Worm (Caenorhabditis elegans) whole organism, late embryonic: Measurements from ENCODE around the gene F46G10.2.

Experiments used
- C08G9.2 ChIP-seq: sonication (generic microtip); optimal IDR thresholded peaks from 2 replicates; lab custom pipeline; 2016; ENCODE audit warnings: mild to moderate bottlenecking, missing genetic modification characterization, moderate library complexity, missing compliant biosample characterization
- K02D7.2 ChIP-seq: sonication (generic microtip); optimal IDR thresholded peaks from 2 replicates; lab custom pipeline; 2017; ENCODE audit warnings: mild to moderate bottlenecking, missing genetic modification characterization, missing compliant biosample characterization
- T23F11.4 ChIP-seq: fragments of 200-800 bp; sonication (Bioruptor generic); optimal IDR thresholded peaks from 2 replicates; lab custom pipeline; 2018; ENCODE audit warnings: mild to moderate bottlenecking, missing genetic modification characterization, missing compliant biosample characterization
- ahr-1 ChIP-seq: sonication (generic microtip); optimal IDR thresholded peaks from 2 replicates; lab custom pipeline; 2016; ENCODE audit warnings: missing genetic modification characterization, missing compliant biosample characterization
- ceh-14 ChIP-seq: sonication (generic microtip); optimal IDR thresholded peaks from 2 replicates; lab custom pipeline; 2016; ENCODE audit warnings: missing genotype, missing genetic modification characterization, missing compliant biosample characterization
- ceh-18 ChIP-seq: sonication (generic microtip); optimal IDR thresholded peaks from 2 replicates; lab custom pipeline; 2016; ENCODE audit warnings: missing genetic modification characterization, missing compliant biosample characterization
- ceh-19 ChIP-seq: fragments of 200-800 bp; sonication (Bioruptor generic); optimal IDR thresholded peaks from 2 replicates; lab custom pipeline; 2018; ENCODE audit warnings: mild to moderate bottlenecking, missing genetic modification characterization, missing compliant biosample characterization
- ceh-2 ChIP-seq: sonication (generic microtip); optimal IDR thresholded peaks from 2 replicates; lab custom pipeline; 2016; ENCODE audit warnings: missing genotype, missing genetic modification characterization, missing compliant biosample characterization
- ceh-22 ChIP-seq: sonication (generic microtip); optimal IDR thresholded peaks from 2 replicates; lab custom pipeline; 2017; ENCODE audit warnings: missing biosample characterization, missing genetic modification characterization
- ceh-24 ChIP-seq: sonication (generic microtip); optimal IDR thresholded peaks from 2 replicates; lab custom pipeline; 2016; ENCODE audit warnings: mild to moderate bottlenecking, missing genetic modification characterization, missing compliant biosample characterization
- ceh-30 ChIP-seq: fragments of 150-350 bp; optimal IDR thresholded peaks from 2 replicates; lab custom pipeline; 2014; ENCODE audit warnings: missing biosample characterization, missing genetic modification characterization
- ceh-31 ChIP-seq: sonication (generic microtip); optimal IDR thresholded peaks from 2 replicates; lab custom pipeline; 2016; ENCODE audit warnings: missing genetic modification characterization, missing compliant biosample characterization
- ceh-45 ChIP-seq: fragments of 200-800 bp; sonication (Bioruptor generic); IDR thresholded peaks from 2 replicates; pipeline ENCODE4 v1.3.6; 2022; ENCODE audit warnings: missing genetic modification reagents, missing genetic modification characterization, missing compliant biosample characterization
- ceh-6 ChIP-seq: fragments of 200-800 bp; sonication (Bioruptor generic); optimal IDR thresholded peaks from 2 replicates; lab custom pipeline; 2018; ENCODE audit warnings: mild to moderate bottlenecking, missing genetic modification characterization, missing compliant biosample characterization
- ceh-9 ChIP-seq: sonication (generic microtip); optimal IDR thresholded peaks from 2 replicates; lab custom pipeline; 2016; ENCODE audit warnings: mild to moderate bottlenecking, missing genetic modification characterization, inconsistent platforms, missing compliant biosample characterization
- ets-4 ChIP-seq: sonication (generic microtip); optimal IDR thresholded peaks from 2 replicates; lab custom pipeline; 2016; ENCODE audit warnings: missing genetic modification characterization, missing compliant biosample characterization
- eyg-1 ChIP-seq: sonication (generic microtip); optimal IDR thresholded peaks from 2 replicates; lab custom pipeline; 2016; ENCODE audit warnings: missing genotype, missing genetic modification characterization, missing compliant biosample characterization
- fax-1 ChIP-seq: sonication (generic microtip); optimal IDR thresholded peaks from 2 replicates; lab custom pipeline; 2016; ENCODE audit warnings: missing genotype, missing genetic modification characterization, missing compliant biosample characterization
- gmeb-2 ChIP-seq: sonication (generic microtip); optimal IDR thresholded peaks from 2 replicates; lab custom pipeline; 2016; ENCODE audit warnings: missing genetic modification characterization, inconsistent platforms, missing compliant biosample characterization
- hlh-13 ChIP-seq: fragments of 200-800 bp; sonication (Bioruptor generic); optimal IDR thresholded peaks from 2 replicates; lab custom pipeline; 2018; ENCODE audit warnings: mild to moderate bottlenecking, missing genetic modification characterization, missing compliant biosample characterization
- lim-6 ChIP-seq: sonication (generic microtip); optimal IDR thresholded peaks from 2 replicates; lab custom pipeline; 2016; ENCODE audit warnings: missing genetic modification characterization, missing compliant biosample characterization
- mec-3 ChIP-seq: sonication (generic microtip); optimal IDR thresholded peaks from 2 replicates; lab custom pipeline; 2016; ENCODE audit warnings: borderline replicate concordance, missing genetic modification characterization, missing compliant biosample characterization
- nfya-1 ChIP-seq: sonication (generic microtip); optimal IDR thresholded peaks from 2 replicates; lab custom pipeline; 2017; ENCODE audit warnings: missing genetic modification characterization, mild to moderate bottlenecking, missing compliant biosample characterization, antibody characterized with exemption, moderate library complexity
- nhr-232 ChIP-seq: sonication (generic microtip); optimal IDR thresholded peaks from 2 replicates; lab custom pipeline; 2016; ENCODE audit warnings: missing genetic modification characterization, missing compliant biosample characterization
- odd-2 ChIP-seq: sonication (generic microtip); optimal IDR thresholded peaks from 2 replicates; lab custom pipeline; 2017; ENCODE audit warnings: antibody characterized with exemption, mild to moderate bottlenecking, missing genetic modification characterization, missing compliant biosample characterization
- pag-3 ChIP-seq: sonication (generic microtip); optimal IDR thresholded peaks from 2 replicates; lab custom pipeline; 2016; ENCODE audit warnings: missing compliant biosample characterization, missing genetic modification characterization, borderline replicate concordance
- pax-1 ChIP-seq: fragments of 150-350 bp; optimal IDR thresholded peaks from 2 replicates; lab custom pipeline; 2014; ENCODE audit warnings: missing biosample characterization, missing genetic modification characterization
- pha-4 ChIP-seq: fragments of 150-350 bp; optimal IDR thresholded peaks from 2 replicates; lab custom pipeline; 2018; ENCODE audit warnings: missing biosample characterization, missing genetic modification reagents, missing genetic modification characterization
- pros-1 ChIP-seq: fragments of 150-350 bp; optimal IDR thresholded peaks from 2 replicates; lab custom pipeline; 2014; ENCODE audit warnings: missing biosample characterization, missing genetic modification reagents, missing genetic modification characterization
- ref-2 ChIP-seq: sonication (generic microtip); optimal IDR thresholded peaks from 2 replicates; lab custom pipeline; 2016; ENCODE audit warnings: missing genetic modification characterization, missing compliant biosample characterization
- rnt-1 ChIP-seq: sonication (generic microtip); optimal IDR thresholded peaks from 2 replicates; lab custom pipeline; 2016; ENCODE audit warnings: missing genetic modification characterization, missing compliant biosample characterization
- sox-4 ChIP-seq: sonication (generic microtip); optimal IDR thresholded peaks from 2 replicates; lab custom pipeline; 2017; ENCODE audit warnings: mild to moderate bottlenecking, missing genetic modification characterization, inconsistent platforms, missing compliant biosample characterization
- tbx-2 ChIP-seq: sonication (generic microtip); optimal IDR thresholded peaks from 2 replicates; lab custom pipeline; 2016; ENCODE audit warnings: missing genetic modification characterization, missing compliant biosample characterization
- ttx-3 ChIP-seq: sonication (generic microtip); optimal IDR thresholded peaks from 2 replicates; lab custom pipeline; 2016; ENCODE audit warnings: missing genetic modification reagents, missing genetic modification characterization, missing compliant biosample characterization
- unc-3 ChIP-seq, 2 experiments: fragments of 200-800 bp in 1 of 2; sonication (Bioruptor generic) in 1 of 2; sonication (generic microtip) in 1 of 2; conservative IDR thresholded peaks in 1 of 2; optimal IDR thresholded peaks in 1 of 2; 2 replicates each; pipeline versions ENCODE4 v1.3.6 to Lab custom; 2016 to 2022; ENCODE audit warnings: missing compliant biosample characterization in 2 of 2, missing genetic modification characterization in 2 of 2, missing genetic modification reagents in 1 of 2
- unc-42 ChIP-seq: sonication (generic microtip); optimal IDR thresholded peaks from 2 replicates; lab custom pipeline; 2016; ENCODE audit warnings: missing genotype, missing genetic modification characterization, missing compliant biosample characterization
- unc-55 ChIP-seq: sonication (generic microtip); optimal IDR thresholded peaks from 2 replicates; lab custom pipeline; 2017; ENCODE audit warnings: missing biosample characterization, missing genetic modification reagents, missing genetic modification characterization
- zip-5 ChIP-seq: sonication (generic microtip); optimal IDR thresholded peaks from 2 replicates; lab custom pipeline; 2016; ENCODE audit warnings: missing genetic modification characterization, missing compliant biosample characterization
- ztf-16 ChIP-seq: sonication (generic microtip); optimal IDR thresholded peaks from 2 replicates; lab custom pipeline; 2017; ENCODE audit warnings: missing genetic modification characterization, missing compliant biosample characterization

The F46G10.2 gene

DNA sequence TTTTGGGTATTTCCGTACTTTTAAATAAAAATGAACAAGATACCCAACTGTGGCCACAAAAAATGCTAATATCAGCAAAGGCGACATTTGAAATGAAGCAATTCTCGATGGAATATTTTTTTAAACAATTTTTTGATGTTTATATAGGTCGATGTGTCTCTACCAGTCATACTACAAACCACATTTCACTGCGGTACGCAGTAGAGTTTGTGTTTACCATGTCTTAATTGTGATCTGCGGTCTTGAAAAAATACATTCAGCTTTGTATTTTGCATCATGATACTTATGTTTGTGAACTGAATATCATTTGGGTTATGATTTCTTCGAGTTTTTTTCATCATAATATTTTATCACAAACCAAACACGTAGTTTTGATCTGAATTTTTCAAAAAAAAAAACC lies 38.7 kb upstream of the F46G10.2 start, which contains the start of gene cyp-14A4:
Gene cyp-14A4, minus strand, starts transcription at position 107 of the 400 bp plus-strand sequence.
- TF ChIP-seq mec-3 (tag; lab: Kevin White, UChicago): no peak
- TF ChIP-seq nfya-1 (tag; lab: Kevin White, UChicago): no peak
- no peak for TF ChIP-seq ceh-24 (tag; lab: Kevin White, UChicago)
- TF ChIP-seq pros-1 (tag; lab: Kevin White, UChicago): no peak
- TF ChIP-seq odd-2 (tag; lab: Kevin White, UChicago): no peak
- no peak for TF ChIP-seq unc-42 (tag; lab: Kevin White, UChicago)
- no peak for TF ChIP-seq rnt-1 (tag; lab: Kevin White, UChicago)
- no peak for TF ChIP-seq hlh-13
- no peak for TF ChIP-seq sox-4 (tag; lab: Kevin White, UChicago)
- no peak for TF ChIP-seq ceh-2 (tag; lab: Kevin White, UChicago)
- no peak for TF ChIP-seq ref-2 (tag; lab: Kevin White, UChicago)
- no peak for TF ChIP-seq zip-5 (tag; lab: Kevin White, UChicago)
- no peak for TF ChIP-seq K02D7.2 (tag; lab: Kevin White, UChicago)
- no peak for TF ChIP-seq pag-3 (tag; lab: Kevin White, UChicago)
- TF ChIP-seq ttx-3 (tag; lab: Kevin White, UChicago): no peak
- TF ChIP-seq ceh-31 (tag; lab: Kevin White, UChicago): no peak
- TF ChIP-seq unc-3 (GFP tag; conservative IDR thresholded peaks at IDR 0.05; lab: Robert Waterston, UW): no peak
- no peak for TF ChIP-seq unc-3 (tag; optimal IDR thresholded peaks at IDR 0.05; lab: Kevin White, UChicago)
- no peak for TF ChIP-seq pha-4 (tag; lab: Kevin White, UChicago)
- TF ChIP-seq ceh-18: no peak
- no peak for TF ChIP-seq nhr-232
- TF ChIP-seq, all 69 proteins: peak for 0

ce11 chrX:13284618-13285017 lies 38.1 kb upstream of the F46G10.2 start:
- TF ChIP-seq pax-1 (tag; lab: Kevin White, UChicago) (no peak), C08G9.2 (tag; lab: Kevin White, UChicago) (no peak), lim-6 (tag; lab: Kevin White, UChicago) (no peak), ceh-6 (GFP tag; lab: Kevin White, UChicago) (no peak), ztf-16 (no peak), nfya-1 (tag; lab: Kevin White, UChicago) (no peak)
- TF ChIP-seq, all 69 proteins: peak for 0

ce11 chrX:13286533-13286932 lies 36.2 kb upstream of the F46G10.2 start, which contains the start of gene R04D3.2:
Gene R04D3.2 (minus strand): TSS chrX:13286633.
- TF ChIP-seq T23F11.4 (GFP tag; lab: Kevin White, UChicago) (no peak), nfya-1 (tag; lab: Kevin White, UChicago) (no peak), ceh-22 (tag; lab: Kevin White, UChicago) (no peak), fax-1 (tag; lab: Kevin White, UChicago) (no peak), ceh-9 (tag; lab: Kevin White, UChicago) (no peak), ceh-18 (no peak), ahr-1 (tag; lab: Kevin White, UChicago) (no peak), sox-4 (tag; lab: Kevin White, UChicago) (no peak), ceh-31 (tag; lab: Kevin White, UChicago) (no peak), ceh-30 (tag; lab: Kevin White, UChicago) (no peak), unc-55 (GFP tag; lab: Kevin White, UChicago) (no peak), tbx-2 (tag; lab: Kevin White, UChicago) (no peak), ceh-45 (no peak), ets-4 (tag; lab: Kevin White, UChicago) (no peak), ceh-19 (GFP tag; lab: Kevin White, UChicago) (no peak), gmeb-2 (tag; lab: Kevin White, UChicago) (no peak), lim-6 (tag; lab: Kevin White, UChicago) (no peak), eyg-1 (tag; lab: Kevin White, UChicago) (no peak), ceh-14 (tag; lab: Kevin White, UChicago) (no peak)
